Worm (Caenorhabditis elegans) whole organism, L1 larva: ENCODE data around the gene srd-27.

Experiments used
- F16B12.6 ChIP-seq: fragments of 150-350 bp; optimal IDR thresholded peaks from 2 replicates; lab custom pipeline; 2014; ENCODE audit warnings: missing biosample characterization, missing genetic modification characterization
- Y116A8C.19 ChIP-seq: sonication (generic microtip); optimal IDR thresholded peaks from 2 replicates; lab custom pipeline; 2016; ENCODE audit warnings: missing compliant biosample characterization, missing genetic modification characterization, borderline replicate concordance
- aha-1 ChIP-seq: fragments of 150-350 bp; optimal IDR thresholded peaks from 2 replicates; lab custom pipeline; 2014; ENCODE audit warnings: missing biosample characterization, missing genetic modification characterization
- ama-1 ChIP-seq: fragments of 150-350 bp; optimal IDR thresholded peaks from 2 replicates; lab custom pipeline; 2014
- blmp-1 ChIP-seq: fragments of 150-350 bp; optimal IDR thresholded peaks from 2 replicates; lab custom pipeline; 2014; ENCODE audit warnings: missing biosample characterization, missing genetic modification characterization
- ceh-8 ChIP-seq: fragments of 200-800 bp; sonication (Bioruptor generic); optimal IDR thresholded peaks from 2 replicates; lab custom pipeline; 2018; ENCODE audit warnings: mild to moderate bottlenecking, missing genetic modification characterization, moderate library complexity, missing compliant biosample characterization
- ceh-88 ChIP-seq: fragments of 200-800 bp; sonication (Bioruptor generic); IDR thresholded peaks from 2 replicates; pipeline ENCODE4 v1.3.6; 2022; ENCODE audit warnings: missing genetic modification characterization, missing compliant biosample characterization
- ceh-90 ChIP-seq: sonication (generic microtip); optimal IDR thresholded peaks from 2 replicates; lab custom pipeline; 2016; ENCODE audit warnings: missing genetic modification characterization, missing compliant biosample characterization
- ces-1 ChIP-seq: fragments of 150-350 bp; optimal IDR thresholded peaks from 2 replicates; lab custom pipeline; 2014; ENCODE audit warnings: missing biosample characterization, missing genetic modification reagents, missing genetic modification characterization
- dpl-1 ChIP-seq, 3 experiments: fragments of 150-350 bp in 2 of 3; sonication (generic microtip) in 1 of 3; optimal IDR thresholded peaks; 2 replicates each; lab custom pipeline; 2014 to 2017; ENCODE audit warnings: missing biosample characterization in 3 of 3, missing genetic modification characterization in 3 of 3, missing genetic modification reagents in 3 of 3
- dsc-1 ChIP-seq: sonication (generic microtip); optimal IDR thresholded peaks from 2 replicates; lab custom pipeline; 2016; ENCODE audit warnings: mild to moderate bottlenecking, missing genetic modification characterization, missing compliant biosample characterization
- elt-2 ChIP-seq: sonication (generic microtip); optimal IDR thresholded peaks from 2 replicates; lab custom pipeline; 2016; ENCODE audit warnings: missing genetic modification characterization, mild to moderate bottlenecking, inconsistent platforms, missing compliant biosample characterization, missing genetic modification reagents
- elt-3 ChIP-seq, 6 experiments: fragments of 150-350 bp in 1 of 6; sonication (generic microtip); optimal IDR thresholded peaks; 2 replicates each; lab custom pipeline; 2017 to 2018; ENCODE audit warnings: missing biosample characterization in 6 of 6, missing genetic modification characterization in 6 of 6, inconsistent platforms in 1 of 6
- fkh-8 ChIP-seq: sonication (generic microtip); optimal IDR thresholded peaks from 2 replicates; lab custom pipeline; 2016; ENCODE audit warnings: mild to moderate bottlenecking, missing genetic modification characterization, missing compliant biosample characterization
- fos-1 ChIP-seq: fragments of 150-350 bp; optimal IDR thresholded peaks from 2 replicates; lab custom pipeline; 2014; ENCODE audit warnings: missing biosample characterization, missing genetic modification characterization
- hpl-2 ChIP-seq: fragments of 150-350 bp; optimal IDR thresholded peaks from 2 replicates; lab custom pipeline; 2014; ENCODE audit warnings: missing biosample characterization, missing genetic modification reagents, missing genetic modification characterization
- irx-1 ChIP-seq: sonication (generic microtip); optimal IDR thresholded peaks from 2 replicates; lab custom pipeline; 2016; ENCODE audit warnings: missing genetic modification characterization, missing compliant biosample characterization
- isw-1 ChIP-seq: fragments of 200-800 bp; sonication (Bioruptor generic); IDR thresholded peaks from 2 replicates; pipeline ENCODE4 v1.3.6; 2022; ENCODE audit warnings: missing genetic modification characterization, missing compliant biosample characterization
- jun-1 ChIP-seq: fragments of 150-350 bp; optimal IDR thresholded peaks from 2 replicates; lab custom pipeline; 2014; ENCODE audit warnings: missing biosample characterization, missing genetic modification reagents, missing genetic modification characterization
- lin-13 ChIP-seq: fragments of 150-350 bp; optimal IDR thresholded peaks from 2 replicates; lab custom pipeline; 2014; ENCODE audit warnings: missing biosample characterization, missing genetic modification reagents, missing genetic modification characterization
- lin-14 ChIP-seq: fragments of 200-800 bp; sonication (Bioruptor generic); optimal IDR thresholded peaks from 2 replicates; lab custom pipeline; 2018; ENCODE audit warnings: mild to moderate bottlenecking, missing genetic modification characterization, moderate library complexity, missing compliant biosample characterization
- lin-15B ChIP-seq: fragments of 150-350 bp; sonication (generic microtip); optimal IDR thresholded peaks from 3 replicates; lab custom pipeline; 2014; ENCODE audit warnings: missing biosample characterization, missing genetic modification characterization
- lir-3 ChIP-seq: sonication (generic microtip); optimal IDR thresholded peaks from 2 replicates; lab custom pipeline; 2016; ENCODE audit warnings: mild to moderate bottlenecking, missing genetic modification characterization, moderate library complexity, missing compliant biosample characterization; ENCODE audit not compliant: poor library complexity
- lsy-2 ChIP-seq, 2 experiments: fragments of 150-350 bp; optimal IDR thresholded peaks; 2 replicates each; lab custom pipeline; 2014; ENCODE audit warnings: missing biosample characterization in 2 of 2, missing genetic modification characterization in 2 of 2
- mab-9 ChIP-seq: fragments of 200-800 bp; sonication (Bioruptor generic); IDR thresholded peaks from 2 replicates; pipeline ENCODE4 v1.3.6; 2022; ENCODE audit warnings: missing genetic modification reagents, missing genetic modification characterization, missing compliant biosample characterization
- mdl-1 ChIP-seq, 2 experiments: fragments of 150-350 bp; optimal IDR thresholded peaks; 2 replicates each; lab custom pipeline; 2014 to 2017; ENCODE audit warnings: missing biosample characterization in 2 of 2, missing genetic modification characterization in 2 of 2, inconsistent platforms in 1 of 2
- mef-2 ChIP-seq: fragments of 150-350 bp; optimal IDR thresholded peaks from 2 replicates; lab custom pipeline; 2014; ENCODE audit warnings: missing biosample characterization, missing genetic modification characterization
- mep-1 ChIP-seq: fragments of 150-350 bp; optimal IDR thresholded peaks from 2 replicates; lab custom pipeline; 2014; ENCODE audit warnings: missing biosample characterization, missing genetic modification characterization
- nhr-12 ChIP-seq: sonication (generic microtip); optimal IDR thresholded peaks from 2 replicates; lab custom pipeline; 2017; ENCODE audit warnings: missing biosample characterization, missing genetic modification characterization
- nhr-19 ChIP-seq: fragments of 200-800 bp; sonication (Bioruptor generic); conservative IDR thresholded peaks from 2 replicates; pipeline ENCODE4 v1.3.6; 2022; ENCODE audit warnings: missing genetic modification characterization, missing compliant biosample characterization
- nhr-20 ChIP-seq: sonication (generic microtip); optimal IDR thresholded peaks from 2 replicates; lab custom pipeline; 2016; ENCODE audit warnings: mild to moderate bottlenecking, missing genetic modification characterization, missing compliant biosample characterization
- nhr-47 ChIP-seq: sonication (generic microtip); optimal IDR thresholded peaks from 2 replicates; lab custom pipeline; 2016; ENCODE audit warnings: mild to moderate bottlenecking, missing genetic modification characterization, moderate library complexity, missing compliant biosample characterization
- nhr-71 ChIP-seq: sonication (generic microtip); optimal IDR thresholded peaks from 2 replicates; lab custom pipeline; 2016; ENCODE audit warnings: mild to moderate bottlenecking, missing genetic modification characterization, moderate library complexity, missing compliant biosample characterization
- nhr-84 ChIP-seq: sonication (generic microtip); optimal IDR thresholded peaks from 2 replicates; lab custom pipeline; 2017; ENCODE audit warnings: missing biosample characterization, missing genetic modification characterization
- nhr-90 ChIP-seq: sonication (generic microtip); optimal IDR thresholded peaks from 2 replicates; lab custom pipeline; 2016; ENCODE audit warnings: mild to moderate bottlenecking, missing genetic modification characterization, missing compliant biosample characterization; ENCODE audit not compliant: poor library complexity
- pag-3 ChIP-seq: sonication (generic microtip); optimal IDR thresholded peaks from 2 replicates; lab custom pipeline; 2017; ENCODE audit warnings: missing genetic modification characterization, mild to moderate bottlenecking, missing compliant biosample characterization, antibody characterized with exemption, borderline replicate concordance; ENCODE audit not compliant: insufficient read depth
- pax-3 ChIP-seq: fragments of 200-800 bp; sonication (Bioruptor generic); optimal IDR thresholded peaks from 2 replicates; lab custom pipeline; 2018; ENCODE audit warnings: mild to moderate bottlenecking, missing genetic modification characterization, moderate library complexity, missing compliant biosample characterization
- pqm-1 ChIP-seq: sonication (generic microtip); optimal IDR thresholded peaks from 3 replicates; lab custom pipeline; 2017; ENCODE audit warnings: missing biosample characterization, missing genetic modification characterization
- rnt-1 ChIP-seq: sonication (generic microtip); optimal IDR thresholded peaks from 2 replicates; lab custom pipeline; 2016; ENCODE audit warnings: mild to moderate bottlenecking, missing genetic modification characterization, moderate library complexity, missing compliant biosample characterization
- skn-1 ChIP-seq: fragments of 150-350 bp; optimal IDR thresholded peaks from 2 replicates; lab custom pipeline; 2014; ENCODE audit warnings: missing biosample characterization, missing genetic modification characterization
- snu-23 ChIP-seq: sonication (generic microtip); optimal IDR thresholded peaks from 2 replicates; lab custom pipeline; 2016; ENCODE audit warnings: missing genetic modification characterization, missing compliant biosample characterization
- sox-4 ChIP-seq: sonication (generic microtip); optimal IDR thresholded peaks from 2 replicates; lab custom pipeline; 2016; ENCODE audit warnings: missing genetic modification characterization, missing compliant biosample characterization
- sup-37 ChIP-seq: fragments of 200-800 bp; sonication (Bioruptor generic); optimal IDR thresholded peaks from 2 replicates; lab custom pipeline; 2018; ENCODE audit warnings: mild to moderate bottlenecking, missing genetic modification characterization, missing compliant biosample characterization
- swsn-7 ChIP-seq: sonication (generic microtip); optimal IDR thresholded peaks from 2 replicates; lab custom pipeline; 2016; ENCODE audit warnings: missing genetic modification characterization, missing compliant biosample characterization
- tbx-2 ChIP-seq: sonication (generic microtip); optimal IDR thresholded peaks from 2 replicates; lab custom pipeline; 2016; ENCODE audit warnings: missing genetic modification characterization, missing compliant biosample characterization
- unc-130 ChIP-seq: fragments of 150-350 bp; optimal IDR thresholded peaks from 2 replicates; lab custom pipeline; 2017; ENCODE audit warnings: missing biosample characterization, missing genetic modification characterization, inconsistent platforms
- unc-30 ChIP-seq: sonication (generic microtip); optimal IDR thresholded peaks from 2 replicates; lab custom pipeline; 2017; ENCODE audit warnings: missing biosample characterization, missing genetic modification characterization
- unc-62 ChIP-seq: fragments of 150-350 bp; optimal IDR thresholded peaks from 2 replicates; lab custom pipeline; 2014; ENCODE audit warnings: missing biosample characterization, missing genetic modification reagents, missing genetic modification characterization
- unc-86 ChIP-seq: sonication (generic microtip); optimal IDR thresholded peaks from 2 replicates; lab custom pipeline; 2016; ENCODE audit warnings: missing genetic modification characterization, missing compliant biosample characterization
- vab-15 ChIP-seq: sonication (generic microtip); optimal IDR thresholded peaks from 2 replicates; lab custom pipeline; 2017; ENCODE audit warnings: missing genotype, mild to moderate bottlenecking, missing genetic modification characterization, missing compliant biosample characterization
- zag-1 ChIP-seq: fragments of 150-350 bp; optimal IDR thresholded peaks from 2 replicates; lab custom pipeline; 2014; ENCODE audit warnings: missing biosample characterization, missing genetic modification characterization
- ztf-11 ChIP-seq, 2 experiments: sonication (generic microtip); optimal IDR thresholded peaks; 2 replicates each; lab custom pipeline; 2016 to 2017; ENCODE audit warnings: missing genetic modification characterization in 2 of 2, missing biosample characterization in 1 of 2, missing compliant biosample characterization in 1 of 2

The srd-27 gene

ce11 chrV:15766122-15766594, 37.0 kb upstream of the srd-27 start, which contains the start of the genes haf-3 and F57A10.2 (continued):
- no peak for TF ChIP-seq ces-1 (GFP tag; lab: Kevin White, UChicago)
- peak; percentile 94 to 95 for TF ChIP-seq lsy-2 (tag; optimal IDR thresholded peaks at IDR 0.05; lab: Kevin White, UChicago)
- no peak for TF ChIP-seq Y116A8C.19 (tag; lab: Kevin White, UChicago)
- TF ChIP-seq rnt-1 (tag; lab: Kevin White, UChicago): peak; percentile 97
- TF ChIP-seq lin-14 (GFP tag; lab: Kevin White, UChicago): peak; percentile 95
- TF ChIP-seq pqm-1 (tag; lab: Kevin White, UChicago): no peak
- TF ChIP-seq ceh-8: peak; percentile 86
- TF ChIP-seq nhr-47 (tag; lab: Kevin White, UChicago): peak; percentile 97
- TF ChIP-seq tbx-2: peak; percentile 94
- TF ChIP-seq unc-86 (tag; lab: Kevin White, UChicago): peak; percentile 92
- TF ChIP-seq pag-3 (tag; lab: Kevin White, UChicago): no peak
- TF ChIP-seq hpl-2 (GFP tag; lab: Kevin White, UChicago): peak; percentile 11
- TF ChIP-seq lin-15B (tag; lab: Kevin White, UChicago): peak; percentile 88
- peak; percentile 80 for TF ChIP-seq pax-3 (tag; lab: Kevin White, UChicago)
- TF ChIP-seq elt-3 (tag; optimal IDR thresholded peaks at IDR 0.05; lab: Kevin White, UChicago): peak in 5 of 6 experiments; percentile 25 to 90 (median 45)
- TF ChIP-seq mdl-1 (tag; optimal IDR thresholded peaks at IDR 0.05; lab: Kevin White, UChicago): peak in 1 of 2 experiments; percentile 88
- peak; percentile 91 for TF ChIP-seq isw-1
- TF ChIP-seq ama-1: peak; percentile 53
- TF ChIP-seq skn-1 (tag; lab: Kevin White, UChicago): peak; percentile 91
- peak; percentile 69; the same call in 1 of the 2 replicates for TF ChIP-seq ceh-88 (GFP tag; lab: Robert Waterston, UW)
- peak; percentile 79 for TF ChIP-seq blmp-1 (tag; lab: Kevin White, UChicago)
- TF ChIP-seq sup-37: peak; percentile 80
- TF ChIP-seq unc-30 (tag; lab: Kevin White, UChicago): no peak
- TF ChIP-seq dpl-1 (GFP tag; optimal IDR thresholded peaks at IDR 0.05; lab: Kevin White, UChicago): peak; percentile 99
- peak; percentile 96 for TF ChIP-seq nhr-90
- no peak for TF ChIP-seq vab-15 (tag; lab: Kevin White, UChicago)
- TF ChIP-seq nhr-19: peak; percentile 95
- TF ChIP-seq mep-1 (tag; lab: Kevin White, UChicago): peak; percentile 98
- TF ChIP-seq ztf-11 (tag; optimal IDR thresholded peaks at IDR 0.05; lab: Kevin White, UChicago): peak; percentile 4 to 83
- TF ChIP-seq mab-9 (GFP tag; lab: Robert Waterston, UW): peak; percentile 85
- TF ChIP-seq zag-1: peak; percentile 58
- peak; percentile 96 for TF ChIP-seq nhr-71 (tag; lab: Kevin White, UChicago)
- no peak for TF ChIP-seq nhr-84 (tag; lab: Kevin White, UChicago)
- TF ChIP-seq snu-23 (GFP tag; lab: Kevin White, UChicago): peak; percentile 97
- TF ChIP-seq elt-2 (tag; lab: Kevin White, UChicago): peak; percentile 80
- TF ChIP-seq ceh-90 (tag; lab: Kevin White, UChicago): peak; percentile 60
- no peak for TF ChIP-seq unc-62 (GFP tag; lab: Kevin White, UChicago)
- TF ChIP-seq F16B12.6 (tag; lab: Kevin White, UChicago): peak; percentile 66
- peak; percentile 91 for TF ChIP-seq lin-13 (GFP tag; lab: Kevin White, UChicago)
- TF ChIP-seq nhr-20: peak; percentile 95
- peak; percentile 95 for TF ChIP-seq swsn-7 (tag; lab: Kevin White, UChicago)
- TF ChIP-seq lir-3: peak; percentile 76
- peak; percentile 82 for TF ChIP-seq jun-1 (tag; lab: Kevin White, UChicago)
- peak; percentile 82 for TF ChIP-seq fos-1 (tag; lab: Kevin White, UChicago)
- TF ChIP-seq fkh-8 (tag; lab: Kevin White, UChicago): peak; percentile 92
- TF ChIP-seq nhr-12: no peak
- TF ChIP-seq dsc-1 (tag; lab: Kevin White, UChicago): peak; percentile 97
- peak; percentile 87 for TF ChIP-seq sox-4 (tag; lab: Kevin White, UChicago)
- TF ChIP-seq irx-1 (tag; lab: Kevin White, UChicago): peak; percentile 92
- TF ChIP-seq mef-2 (tag; lab: Kevin White, UChicago): peak; percentile 45
- TF ChIP-seq aha-1 (tag; lab: Kevin White, UChicago): peak; percentile 54
- peak; percentile 90 for TF ChIP-seq unc-130
